Worm (Caenorhabditis elegans) whole organism, L3 larva: ENCODE measurements around the gene let-716.

Experiments used
- R02D3.7 ChIP-seq: fragments of 150-350 bp; optimal IDR thresholded peaks from 2 replicates; lab custom pipeline; 2014; ENCODE audit warnings: missing biosample characterization, missing genetic modification characterization
- daf-12 ChIP-seq: fragments of 150-350 bp; optimal IDR thresholded peaks from 2 replicates; lab custom pipeline; 2014; ENCODE audit warnings: missing biosample characterization, missing genetic modification reagents, missing genetic modification characterization
- lin-39 ChIP-seq: fragments of 150-350 bp; optimal IDR thresholded peaks from 2 replicates; lab custom pipeline; 2018; ENCODE audit warnings: missing biosample characterization, missing genetic modification reagents, missing genetic modification characterization
- mdl-1 ChIP-seq: fragments of 150-350 bp; optimal IDR thresholded peaks from 2 replicates; lab custom pipeline; 2014; ENCODE audit warnings: missing biosample characterization, missing genetic modification characterization
- skn-1 ChIP-seq: fragments of 150-350 bp; optimal IDR thresholded peaks from 2 replicates; lab custom pipeline; 2014; ENCODE audit warnings: missing biosample characterization, missing genetic modification characterization

DNA sequence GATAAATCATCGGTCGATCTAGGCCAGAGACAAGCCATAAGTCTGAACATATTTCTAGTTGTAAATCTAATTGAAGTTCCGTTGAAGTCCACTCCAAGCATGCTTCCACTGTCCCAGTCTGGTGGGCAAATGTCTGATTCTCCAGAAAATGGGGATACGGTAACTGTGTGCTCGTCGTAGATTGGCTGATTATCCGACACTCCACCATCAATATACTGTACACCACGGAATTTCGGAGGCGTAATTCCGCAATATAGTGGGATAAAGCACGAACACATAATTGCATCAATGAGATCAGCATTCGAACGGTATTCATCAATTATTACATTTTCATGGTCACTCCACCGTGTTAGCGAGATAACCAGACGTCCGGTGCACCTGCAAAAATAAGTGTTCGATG lies 34.9 kb downstream of the let-716 start:
- TF ChIP-seq lin-39 (tag; lab: Kevin White, UChicago): no peak
- no peak for TF ChIP-seq skn-1
- TF ChIP-seq daf-12: no peak
- no peak for TF ChIP-seq mdl-1 (tag; lab: Kevin White, UChicago)
- no peak for TF ChIP-seq R02D3.7 (tag; lab: Kevin White, UChicago)
